Fruit fly (Drosophila melanogaster) whole organism, adult: Measurements from ENCODE around the gene CG7656.

Experiments
- CG12768 ChIP-seq: fragments of 200-800 bp; sonication (Bioruptor generic); optimal IDR thresholded peaks from 2 replicates; lab custom pipeline; 2017; ENCODE audit warnings: missing biosample characterization, missing genetic modification characterization, mild to moderate bottlenecking, moderate library complexity, missing genetic modification reagents
- CG1620 ChIP-seq: fragments of 200-800 bp; sonication (Bioruptor generic); optimal IDR thresholded peaks from 2 replicates; lab custom pipeline; 2016; ENCODE audit warnings: missing biosample characterization, missing genetic modification characterization
- CG7101 ChIP-seq: fragments of 200-800 bp; sonication (Bioruptor generic); optimal IDR thresholded peaks from 2 replicates; lab custom pipeline; 2018; ENCODE audit warnings: missing biosample characterization, mild to moderate bottlenecking, missing genetic modification characterization, moderate library complexity
- Crg-1 ChIP-seq: fragments of 200-800 bp; sonication (Bioruptor generic); optimal IDR thresholded peaks from 2 replicates; lab custom pipeline; 2016; ENCODE audit warnings: missing biosample characterization, missing genetic modification characterization
- Hr96 ChIP-seq: fragments of 200-800 bp; sonication (Bioruptor generic); optimal IDR thresholded peaks from 2 replicates; lab custom pipeline; 2016; ENCODE audit warnings: missing biosample characterization, missing genetic modification characterization
- bab1 ChIP-seq: fragments of 200-800 bp; sonication (Bioruptor generic); optimal IDR thresholded peaks from 3 replicates; lab custom pipeline; 2019; ENCODE audit warnings: missing biosample characterization, mild to moderate bottlenecking, missing genetic modification characterization, moderate library complexity
- cic ChIP-seq: fragments of 200-800 bp; sonication (Bioruptor generic); optimal IDR thresholded peaks from 2 replicates; lab custom pipeline; 2017; ENCODE audit warnings: missing biosample characterization, mild to moderate bottlenecking, missing genetic modification characterization, moderate library complexity
- cnc ChIP-seq, 2 experiments: fragments of >200 bp; optimal IDR thresholded peaks; 2 replicates each; lab custom pipeline; 2017
- ovo ChIP-seq: fragments of 200-800 bp; sonication (Bioruptor generic); optimal IDR thresholded peaks from 2 replicates; lab custom pipeline; 2016; ENCODE audit warnings: missing biosample characterization, missing genetic modification characterization

DNA sequence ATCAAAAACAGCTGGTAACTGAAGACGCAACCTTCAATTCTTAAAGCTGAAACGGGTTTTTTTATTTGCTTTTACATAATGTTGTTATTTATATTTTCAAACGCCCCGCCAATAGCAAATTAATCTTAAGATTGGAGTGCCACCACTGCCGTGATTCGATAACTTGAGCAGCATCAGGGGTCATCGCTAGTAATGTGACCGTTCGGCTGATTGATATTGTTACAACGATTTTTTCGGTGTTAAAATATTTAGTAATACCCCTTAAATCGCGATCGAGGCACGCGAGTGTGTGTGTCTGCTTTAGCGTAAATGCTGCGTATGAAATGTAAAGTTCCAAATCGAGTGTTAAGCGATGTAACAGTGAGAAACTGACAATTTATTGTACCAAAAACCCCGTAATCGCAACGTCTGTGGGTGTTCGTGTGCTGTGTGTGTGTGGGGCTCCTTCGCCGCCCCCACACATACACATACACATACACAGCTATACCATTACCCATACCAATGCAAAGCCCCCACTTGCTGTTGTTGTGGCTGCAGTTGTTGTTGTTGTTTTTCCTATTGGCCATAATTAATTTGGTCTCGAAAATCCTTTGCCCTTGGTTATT lies 22.0 kb downstream of the CG7656 start, which contains the start of gene dop:
- TF ChIP-seq Hr96 (GFP tag; lab: Kevin White, UChicago) (peak; percentile 53), Crg-1 (peak; percentile 48), cic (no peak), ovo (GFP tag; lab: Kevin White, UChicago) (no peak), cnc (optimal IDR thresholded peaks at IDR 0.05; lab: Kevin White, UChicago) (no peak), CG12768 (GFP tag; lab: Kevin White, UChicago) (no peak), CG1620 (no peak), bab1 (GFP tag; lab: Kevin White, UChicago) (peak; percentile 26), CG7101 (tag; lab: Kevin White, UChicago) (no peak)
